Worm (Caenorhabditis elegans) whole organism, L1 larva: ENCODE results near the gene fbxb-102.
A peak's percentile ranks its signal among the peaks of the same experiment; 100 is the strongest.

ENCODE experiments used
- C04F5.9 ChIP-seq: sonication (generic microtip); optimal IDR thresholded peaks from 2 replicates; lab custom pipeline; 2016; ENCODE audit warnings: missing genetic modification characterization, missing compliant biosample characterization
- C34B4.2 ChIP-seq: sonication (generic microtip); optimal IDR thresholded peaks from 2 replicates; lab custom pipeline; 2017; ENCODE audit warnings: mild to moderate bottlenecking, missing genetic modification characterization, missing compliant biosample characterization
- Y116A8C.19 ChIP-seq: sonication (generic microtip); optimal IDR thresholded peaks from 2 replicates; lab custom pipeline; 2016; ENCODE audit warnings: missing compliant biosample characterization, missing genetic modification characterization, borderline replicate concordance
- aly-2 ChIP-seq: fragments of 150-350 bp; optimal IDR thresholded peaks from 2 replicates; lab custom pipeline; 2014; ENCODE audit warnings: missing biosample characterization, missing genetic modification characterization
- ama-1 ChIP-seq: fragments of 150-350 bp; optimal IDR thresholded peaks from 2 replicates; lab custom pipeline; 2014
- blmp-1 ChIP-seq: fragments of 150-350 bp; optimal IDR thresholded peaks from 2 replicates; lab custom pipeline; 2014; ENCODE audit warnings: missing biosample characterization, missing genetic modification characterization
- ceh-63 ChIP-seq: fragments of 200-800 bp; sonication (Bioruptor generic); optimal IDR thresholded peaks from 2 replicates; lab custom pipeline; 2018; ENCODE audit warnings: mild to moderate bottlenecking, missing genetic modification characterization, missing compliant biosample characterization
- ceh-82 ChIP-seq, 3 experiments: fragments of 150-350 bp in 1 of 3; sonication (generic microtip) in 2 of 3; optimal IDR thresholded peaks; 2 replicates each; lab custom pipeline; 2014 to 2017; ENCODE audit warnings: missing biosample characterization in 3 of 3, missing genetic modification characterization in 3 of 3
- ces-1 ChIP-seq: fragments of 150-350 bp; optimal IDR thresholded peaks from 2 replicates; lab custom pipeline; 2014; ENCODE audit warnings: missing biosample characterization, missing genetic modification reagents, missing genetic modification characterization
- dpl-1 ChIP-seq, 3 experiments: fragments of 150-350 bp in 2 of 3; sonication (generic microtip) in 1 of 3; optimal IDR thresholded peaks; 2 replicates each; lab custom pipeline; 2014 to 2017; ENCODE audit warnings: missing biosample characterization in 3 of 3, missing genetic modification characterization in 3 of 3, missing genetic modification reagents in 3 of 3
- dsc-1 ChIP-seq: sonication (generic microtip); optimal IDR thresholded peaks from 2 replicates; lab custom pipeline; 2016; ENCODE audit warnings: mild to moderate bottlenecking, missing genetic modification characterization, missing compliant biosample characterization
- efl-1 ChIP-seq, 4 experiments: fragments of 150-350 bp; optimal IDR thresholded peaks in 3 of 4; peaks in 1 of 4; 1 replicate in 1 of 4; 2 replicates in 3 of 4; lab custom pipeline; 2014; ENCODE audit warnings: missing biosample characterization in 2 of 4, missing genetic modification characterization in 2 of 4, missing genetic modification reagents in 2 of 4
- efl-3 ChIP-seq: fragments of 200-800 bp; sonication (Bioruptor generic); optimal IDR thresholded peaks from 2 replicates; lab custom pipeline; 2018; ENCODE audit warnings: mild to moderate bottlenecking, missing genetic modification characterization, missing compliant biosample characterization
- egl-13 ChIP-seq: sonication (generic microtip); optimal IDR thresholded peaks from 2 replicates; lab custom pipeline; 2016; ENCODE audit warnings: missing genotype, missing genetic modification reagents, missing genetic modification characterization, missing compliant biosample characterization
- elt-3 ChIP-seq, 6 experiments: fragments of 150-350 bp in 1 of 6; sonication (generic microtip); optimal IDR thresholded peaks; 2 replicates each; lab custom pipeline; 2017 to 2018; ENCODE audit warnings: missing biosample characterization in 6 of 6, missing genetic modification characterization in 6 of 6, inconsistent platforms in 1 of 6
- ets-5 ChIP-seq: fragments of 200-800 bp; sonication (Bioruptor generic); IDR thresholded peaks from 2 replicates; pipeline ENCODE4 v1.3.6; 2022; ENCODE audit warnings: missing genetic modification characterization, missing compliant biosample characterization
- fkh-8 ChIP-seq: sonication (generic microtip); optimal IDR thresholded peaks from 2 replicates; lab custom pipeline; 2016; ENCODE audit warnings: mild to moderate bottlenecking, missing genetic modification characterization, missing compliant biosample characterization
- grh-1 ChIP-seq: fragments of 200-800 bp; sonication (Bioruptor generic); IDR thresholded peaks from 2 replicates; pipeline ENCODE4 v1.3.6; 2022; ENCODE audit warnings: missing genetic modification reagents, missing genetic modification characterization, missing compliant biosample characterization
- hlh-17 ChIP-seq: fragments of 200-800 bp; sonication (Bioruptor generic); optimal IDR thresholded peaks from 2 replicates; lab custom pipeline; 2018; ENCODE audit warnings: missing genetic modification characterization, mild to moderate bottlenecking, missing compliant biosample characterization, moderate library complexity, borderline replicate concordance
- irx-1 ChIP-seq: sonication (generic microtip); optimal IDR thresholded peaks from 2 replicates; lab custom pipeline; 2016; ENCODE audit warnings: missing genetic modification characterization, missing compliant biosample characterization
- lin-14 ChIP-seq: fragments of 200-800 bp; sonication (Bioruptor generic); optimal IDR thresholded peaks from 2 replicates; lab custom pipeline; 2018; ENCODE audit warnings: mild to moderate bottlenecking, missing genetic modification characterization, moderate library complexity, missing compliant biosample characterization
- lin-15B ChIP-seq: fragments of 150-350 bp; sonication (generic microtip); optimal IDR thresholded peaks from 3 replicates; lab custom pipeline; 2014; ENCODE audit warnings: missing biosample characterization, missing genetic modification characterization
- lin-35 ChIP-seq, 2 experiments: fragments of 150-350 bp; optimal IDR thresholded peaks; 2 replicates each; lab custom pipeline; 2014; ENCODE audit warnings: missing biosample characterization in 2 of 2, missing genetic modification characterization in 2 of 2, missing genetic modification reagents in 2 of 2
- lin-39 ChIP-seq: fragments of 150-350 bp; optimal IDR thresholded peaks from 2 replicates; lab custom pipeline; 2014; ENCODE audit warnings: missing biosample characterization, missing genetic modification reagents, missing genetic modification characterization
- lir-3 ChIP-seq: sonication (generic microtip); optimal IDR thresholded peaks from 2 replicates; lab custom pipeline; 2016; ENCODE audit warnings: mild to moderate bottlenecking, missing genetic modification characterization, moderate library complexity, missing compliant biosample characterization; ENCODE audit not compliant: poor library complexity
- lsy-2 ChIP-seq, 2 experiments: fragments of 150-350 bp; optimal IDR thresholded peaks; 2 replicates each; lab custom pipeline; 2014; ENCODE audit warnings: missing biosample characterization in 2 of 2, missing genetic modification characterization in 2 of 2
- mab-9 ChIP-seq: fragments of 200-800 bp; sonication (Bioruptor generic); IDR thresholded peaks from 2 replicates; pipeline ENCODE4 v1.3.6; 2022; ENCODE audit warnings: missing genetic modification reagents, missing genetic modification characterization, missing compliant biosample characterization
- mdl-1 ChIP-seq, 2 experiments: fragments of 150-350 bp; optimal IDR thresholded peaks; 2 replicates each; lab custom pipeline; 2014 to 2017; ENCODE audit warnings: missing biosample characterization in 2 of 2, missing genetic modification characterization in 2 of 2, inconsistent platforms in 1 of 2
- mef-2 ChIP-seq: fragments of 150-350 bp; optimal IDR thresholded peaks from 2 replicates; lab custom pipeline; 2014; ENCODE audit warnings: missing biosample characterization, missing genetic modification characterization
- nhr-11 ChIP-seq: fragments of 150-350 bp; optimal IDR thresholded peaks from 2 replicates; lab custom pipeline; 2014; ENCODE audit warnings: missing biosample characterization, missing genetic modification characterization
- nhr-19 ChIP-seq: fragments of 200-800 bp; sonication (Bioruptor generic); conservative IDR thresholded peaks from 2 replicates; pipeline ENCODE4 v1.3.6; 2022; ENCODE audit warnings: missing genetic modification characterization, missing compliant biosample characterization
- nhr-28 ChIP-seq: fragments of 150-350 bp; optimal IDR thresholded peaks from 2 replicates; lab custom pipeline; 2014; ENCODE audit warnings: missing biosample characterization, missing genetic modification characterization
- nhr-47 ChIP-seq: sonication (generic microtip); optimal IDR thresholded peaks from 2 replicates; lab custom pipeline; 2016; ENCODE audit warnings: mild to moderate bottlenecking, missing genetic modification characterization, moderate library complexity, missing compliant biosample characterization
- nhr-71 ChIP-seq: sonication (generic microtip); optimal IDR thresholded peaks from 2 replicates; lab custom pipeline; 2016; ENCODE audit warnings: mild to moderate bottlenecking, missing genetic modification characterization, moderate library complexity, missing compliant biosample characterization
- nhr-77 ChIP-seq: fragments of 150-350 bp; optimal IDR thresholded peaks from 2 replicates; lab custom pipeline; 2014; ENCODE audit warnings: missing biosample characterization, missing genetic modification characterization
- pag-3 ChIP-seq: sonication (generic microtip); optimal IDR thresholded peaks from 2 replicates; lab custom pipeline; 2017; ENCODE audit warnings: missing genetic modification characterization, mild to moderate bottlenecking, missing compliant biosample characterization, antibody characterized with exemption, borderline replicate concordance; ENCODE audit not compliant: insufficient read depth
- pax-3 ChIP-seq: fragments of 200-800 bp; sonication (Bioruptor generic); optimal IDR thresholded peaks from 2 replicates; lab custom pipeline; 2018; ENCODE audit warnings: mild to moderate bottlenecking, missing genetic modification characterization, moderate library complexity, missing compliant biosample characterization
- pqm-1 ChIP-seq: sonication (generic microtip); optimal IDR thresholded peaks from 3 replicates; lab custom pipeline; 2017; ENCODE audit warnings: missing biosample characterization, missing genetic modification characterization
- sox-4 ChIP-seq: sonication (generic microtip); optimal IDR thresholded peaks from 2 replicates; lab custom pipeline; 2016; ENCODE audit warnings: missing genetic modification characterization, missing compliant biosample characterization
- sup-37 ChIP-seq: fragments of 200-800 bp; sonication (Bioruptor generic); optimal IDR thresholded peaks from 2 replicates; lab custom pipeline; 2018; ENCODE audit warnings: mild to moderate bottlenecking, missing genetic modification characterization, missing compliant biosample characterization
- tbx-2 ChIP-seq: sonication (generic microtip); optimal IDR thresholded peaks from 2 replicates; lab custom pipeline; 2016; ENCODE audit warnings: missing genetic modification characterization, missing compliant biosample characterization
- tlp-1 ChIP-seq: fragments of 150-350 bp; optimal IDR thresholded peaks from 2 replicates; lab custom pipeline; 2014; ENCODE audit warnings: missing biosample characterization, missing genetic modification characterization
- unc-30 ChIP-seq: sonication (generic microtip); optimal IDR thresholded peaks from 2 replicates; lab custom pipeline; 2017; ENCODE audit warnings: missing biosample characterization, missing genetic modification characterization
- unc-98 ChIP-seq: fragments of 200-800 bp; sonication (Bioruptor generic); IDR thresholded peaks from 2 replicates; pipeline ENCODE4 v1.3.6; 2022; ENCODE audit warnings: missing genetic modification characterization, missing compliant biosample characterization
- zag-1 ChIP-seq: fragments of 150-350 bp; optimal IDR thresholded peaks from 2 replicates; lab custom pipeline; 2014; ENCODE audit warnings: missing biosample characterization, missing genetic modification characterization
- zip-4 ChIP-seq: fragments of 200-800 bp; sonication (Bioruptor generic); optimal IDR thresholded peaks from 2 replicates; lab custom pipeline; 2018; ENCODE audit warnings: mild to moderate bottlenecking, missing genetic modification characterization, moderate library complexity, missing compliant biosample characterization
- ztf-11 ChIP-seq, 2 experiments: sonication (generic microtip); optimal IDR thresholded peaks; 2 replicates each; lab custom pipeline; 2016 to 2017; ENCODE audit warnings: missing genetic modification characterization in 2 of 2, missing biosample characterization in 1 of 2, missing compliant biosample characterization in 1 of 2
- ztf-4 ChIP-seq: fragments of 150-350 bp; optimal IDR thresholded peaks from 2 replicates; lab custom pipeline; 2014; ENCODE audit warnings: missing biosample characterization, missing genetic modification characterization

The fbxb-102 gene

ce11 chrII:12457275-12457674, 25.4 kb upstream of the fbxb-102 start, which contains the start of gene sre-38:
Gene sre-38 (plus strand): TSS chrII:12457575.
- TF ChIP-seq sox-4 (tag; lab: Kevin White, UChicago) (no peak), fkh-8 (tag; lab: Kevin White, UChicago) (no peak), unc-30 (no peak), tbx-2 (tag; lab: Kevin White, UChicago) (no peak), elt-3 (tag; optimal IDR thresholded peaks at IDR 0.05; lab: Kevin White, UChicago) (no peak), ztf-4 (tag; lab: Kevin White, UChicago) (no peak), ama-1 (no peak), lin-35 (GFP tag; optimal IDR thresholded peaks at IDR 0.05; lab: Kevin White, UChicago) (no peak), dsc-1 (tag; lab: Kevin White, UChicago) (no peak), ces-1 (no peak), lir-3 (no peak), aly-2 (tag; lab: Kevin White, UChicago) (no peak), tlp-1 (tag; lab: Kevin White, UChicago) (no peak), C34B4.2 (tag; lab: Kevin White, UChicago) (no peak), mab-9 (no peak), lsy-2 (tag; optimal IDR thresholded peaks at IDR 0.05; lab: Kevin White, UChicago) (no peak), mdl-1 (tag; optimal IDR thresholded peaks at IDR 0.05; lab: Kevin White, UChicago) (no peak), nhr-11 (no peak)

DNA sequence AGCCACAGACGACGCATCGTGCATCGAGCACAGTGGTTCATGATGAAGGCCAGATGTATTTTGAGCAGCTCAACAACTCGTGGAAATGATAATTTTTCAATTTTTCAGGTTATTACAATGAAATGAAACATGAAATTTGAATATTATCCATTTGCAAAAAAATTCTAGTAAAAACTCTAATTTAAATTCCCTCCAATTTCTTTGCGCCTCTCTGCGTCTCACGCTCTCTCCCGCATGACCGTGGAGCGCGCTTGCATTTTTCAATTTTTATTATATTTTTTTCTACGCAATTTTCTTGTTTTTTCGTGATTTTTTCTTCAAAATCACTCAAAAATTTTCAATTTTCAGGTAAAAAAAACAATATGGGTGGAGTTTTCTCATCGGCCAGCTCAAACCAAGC, 23.3 kb upstream of the fbxb-102 start, which contains the start of gene tag-281:
TSS of gene tag-281 (plus strand) at position 340 of the 400 bp plus-strand sequence.
- TF ChIP-seq grh-1 (GFP tag; lab: Robert Waterston, UW) (peak; percentile 86), irx-1 (peak; percentile 75), nhr-28 (no peak), lin-39 (peak; percentile 84), pax-3 (tag; lab: Kevin White, UChicago) (peak; percentile 76), egl-13 (peak; percentile 72), lin-15B (peak; percentile 88), nhr-47 (tag; lab: Kevin White, UChicago) (peak; percentile 93), zip-4 (GFP tag; lab: Kevin White, UChicago) (peak; percentile 42), lsy-2 (tag; optimal IDR thresholded peaks at IDR 0.05; lab: Kevin White, UChicago) (peak; percentile 91 to 93), Y116A8C.19 (tag; lab: Kevin White, UChicago) (no peak), hlh-17 (no peak), ztf-4 (tag; lab: Kevin White, UChicago) (peak; percentile 16), nhr-77 (peak; percentile 21), pqm-1 (tag; lab: Kevin White, UChicago) (no peak), unc-98 (GFP tag; lab: Robert Waterston, UW) (peak; percentile 36; the same call in 1 of the 2 replicates), ceh-82 (tag; optimal IDR thresholded peaks at IDR 0.05; lab: Kevin White, UChicago) (peak; percentile 80 to 93 (median 89)), lin-35 (GFP tag; optimal IDR thresholded peaks at IDR 0.05; lab: Kevin White, UChicago) (peak; percentile 99), lin-14 (GFP tag; lab: Kevin White, UChicago) (peak; percentile 89), aly-2 (tag; lab: Kevin White, UChicago) (peak; percentile 56), ets-5 (GFP tag; lab: Robert Waterston, UW) (no peak), pag-3 (tag; lab: Kevin White, UChicago) (peak; percentile 3), dpl-1 (GFP tag; optimal IDR thresholded peaks at IDR 0.05; lab: Kevin White, UChicago) (peak; percentile 98 to 99 (median 98)), zag-1 (tag; lab: Kevin White, UChicago) (no peak), nhr-19 (peak; percentile 89), ceh-63 (GFP tag; lab: Kevin White, UChicago) (no peak), ztf-11 (tag; optimal IDR thresholded peaks at IDR 0.05; lab: Kevin White, UChicago) (peak in 1 of 2 experiments; percentile 28), blmp-1 (tag; lab: Kevin White, UChicago) (peak; percentile 65), sup-37 (GFP tag; lab: Kevin White, UChicago) (peak; percentile 47), mdl-1 (tag; optimal IDR thresholded peaks at IDR 0.05; lab: Kevin White, UChicago) (peak in 1 of 2 experiments; percentile 69), dsc-1 (tag; lab: Kevin White, UChicago) (peak; percentile 84), nhr-11 (peak; percentile 71), nhr-71 (tag; lab: Kevin White, UChicago) (peak; percentile 94), C04F5.9 (tag; lab: Kevin White, UChicago) (peak; percentile 67), efl-3 (no peak), efl-1 (optimal IDR thresholded peaks at IDR 0.05; lab: Kevin White, UChicago) (peak; percentile 97 to 99), efl-1 (GFP tag; optimal IDR thresholded peaks at IDR 0.05 in 1 of 2; lab: Kevin White, UChicago) (peak; percentile 98 to 100), tbx-2 (tag; lab: Kevin White, UChicago) (peak; percentile 87), ces-1 (no peak), mef-2 (tag; lab: Kevin White, UChicago) (no peak), sox-4 (tag; lab: Kevin White, UChicago) (peak; percentile 45)
